Worm (Caenorhabditis elegans) whole organism, L1 larva: Measurements from ENCODE around the gene B0524.2.

ENCODE experiments used
- C04F5.9 ChIP-seq: sonication (generic microtip); optimal IDR thresholded peaks from 2 replicates; lab custom pipeline; 2016; ENCODE audit warnings: missing genetic modification characterization, missing compliant biosample characterization
- C16A3.4 ChIP-seq: fragments of 150-350 bp; optimal IDR thresholded peaks from 2 replicates; lab custom pipeline; 2014; ENCODE audit warnings: missing biosample characterization, missing genetic modification characterization
- C34B4.2 ChIP-seq: sonication (generic microtip); optimal IDR thresholded peaks from 2 replicates; lab custom pipeline; 2017; ENCODE audit warnings: mild to moderate bottlenecking, missing genetic modification characterization, missing compliant biosample characterization
- Y116A8C.19 ChIP-seq: sonication (generic microtip); optimal IDR thresholded peaks from 2 replicates; lab custom pipeline; 2016; ENCODE audit warnings: missing compliant biosample characterization, missing genetic modification characterization, borderline replicate concordance
- aly-2 ChIP-seq: fragments of 150-350 bp; optimal IDR thresholded peaks from 2 replicates; lab custom pipeline; 2014; ENCODE audit warnings: missing biosample characterization, missing genetic modification characterization
- ama-1 ChIP-seq: fragments of 150-350 bp; optimal IDR thresholded peaks from 2 replicates; lab custom pipeline; 2014
- ceh-63 ChIP-seq: fragments of 200-800 bp; sonication (Bioruptor generic); optimal IDR thresholded peaks from 2 replicates; lab custom pipeline; 2018; ENCODE audit warnings: mild to moderate bottlenecking, missing genetic modification characterization, missing compliant biosample characterization
- ceh-8 ChIP-seq: fragments of 200-800 bp; sonication (Bioruptor generic); optimal IDR thresholded peaks from 2 replicates; lab custom pipeline; 2018; ENCODE audit warnings: mild to moderate bottlenecking, missing genetic modification characterization, moderate library complexity, missing compliant biosample characterization
- ceh-82 ChIP-seq, 3 experiments: fragments of 150-350 bp in 1 of 3; sonication (generic microtip) in 2 of 3; optimal IDR thresholded peaks; 2 replicates each; lab custom pipeline; 2014 to 2017; ENCODE audit warnings: missing biosample characterization in 3 of 3, missing genetic modification characterization in 3 of 3
- ceh-90 ChIP-seq: sonication (generic microtip); optimal IDR thresholded peaks from 2 replicates; lab custom pipeline; 2016; ENCODE audit warnings: missing genetic modification characterization, missing compliant biosample characterization
- dsc-1 ChIP-seq: sonication (generic microtip); optimal IDR thresholded peaks from 2 replicates; lab custom pipeline; 2016; ENCODE audit warnings: mild to moderate bottlenecking, missing genetic modification characterization, missing compliant biosample characterization
- efl-3 ChIP-seq: fragments of 200-800 bp; sonication (Bioruptor generic); optimal IDR thresholded peaks from 2 replicates; lab custom pipeline; 2018; ENCODE audit warnings: mild to moderate bottlenecking, missing genetic modification characterization, missing compliant biosample characterization
- egl-27 ChIP-seq, 2 experiments: fragments of 150-350 bp in 1 of 2; sonication (generic microtip); optimal IDR thresholded peaks; 3 replicates each; lab custom pipeline; 2017 to 2018; ENCODE audit warnings: missing biosample characterization in 2 of 2, missing genetic modification characterization in 2 of 2, missing genetic modification reagents in 2 of 2
- elt-2 ChIP-seq: sonication (generic microtip); optimal IDR thresholded peaks from 2 replicates; lab custom pipeline; 2016; ENCODE audit warnings: missing genetic modification characterization, mild to moderate bottlenecking, inconsistent platforms, missing compliant biosample characterization, missing genetic modification reagents
- elt-3 ChIP-seq, 6 experiments: fragments of 150-350 bp in 1 of 6; sonication (generic microtip); optimal IDR thresholded peaks; 2 replicates each; lab custom pipeline; 2017 to 2018; ENCODE audit warnings: missing biosample characterization in 6 of 6, missing genetic modification characterization in 6 of 6, inconsistent platforms in 1 of 6
- fkh-8 ChIP-seq: sonication (generic microtip); optimal IDR thresholded peaks from 2 replicates; lab custom pipeline; 2016; ENCODE audit warnings: mild to moderate bottlenecking, missing genetic modification characterization, missing compliant biosample characterization
- fos-1 ChIP-seq: fragments of 150-350 bp; optimal IDR thresholded peaks from 2 replicates; lab custom pipeline; 2014; ENCODE audit warnings: missing biosample characterization, missing genetic modification characterization
- grh-1 ChIP-seq: fragments of 200-800 bp; sonication (Bioruptor generic); IDR thresholded peaks from 2 replicates; pipeline ENCODE4 v1.3.6; 2022; ENCODE audit warnings: missing genetic modification reagents, missing genetic modification characterization, missing compliant biosample characterization
- hlh-17 ChIP-seq: fragments of 200-800 bp; sonication (Bioruptor generic); optimal IDR thresholded peaks from 2 replicates; lab custom pipeline; 2018; ENCODE audit warnings: missing genetic modification characterization, mild to moderate bottlenecking, missing compliant biosample characterization, moderate library complexity, borderline replicate concordance
- hlh-4 ChIP-seq: sonication (generic microtip); optimal IDR thresholded peaks from 2 replicates; lab custom pipeline; 2016; ENCODE audit warnings: mild to moderate bottlenecking, missing genetic modification characterization, missing compliant biosample characterization
- isw-1 ChIP-seq: fragments of 200-800 bp; sonication (Bioruptor generic); IDR thresholded peaks from 2 replicates; pipeline ENCODE4 v1.3.6; 2022; ENCODE audit warnings: missing genetic modification characterization, missing compliant biosample characterization
- jun-1 ChIP-seq: fragments of 150-350 bp; optimal IDR thresholded peaks from 2 replicates; lab custom pipeline; 2014; ENCODE audit warnings: missing biosample characterization, missing genetic modification reagents, missing genetic modification characterization
- lin-13 ChIP-seq: fragments of 150-350 bp; optimal IDR thresholded peaks from 2 replicates; lab custom pipeline; 2014; ENCODE audit warnings: missing biosample characterization, missing genetic modification reagents, missing genetic modification characterization
- lin-14 ChIP-seq: fragments of 200-800 bp; sonication (Bioruptor generic); optimal IDR thresholded peaks from 2 replicates; lab custom pipeline; 2018; ENCODE audit warnings: mild to moderate bottlenecking, missing genetic modification characterization, moderate library complexity, missing compliant biosample characterization
- lin-35 ChIP-seq, 2 experiments: fragments of 150-350 bp; optimal IDR thresholded peaks; 2 replicates each; lab custom pipeline; 2014; ENCODE audit warnings: missing biosample characterization in 2 of 2, missing genetic modification characterization in 2 of 2, missing genetic modification reagents in 2 of 2
- lir-3 ChIP-seq: sonication (generic microtip); optimal IDR thresholded peaks from 2 replicates; lab custom pipeline; 2016; ENCODE audit warnings: mild to moderate bottlenecking, missing genetic modification characterization, moderate library complexity, missing compliant biosample characterization; ENCODE audit not compliant: poor library complexity
- lsy-2 ChIP-seq, 2 experiments: fragments of 150-350 bp; optimal IDR thresholded peaks; 2 replicates each; lab custom pipeline; 2014; ENCODE audit warnings: missing biosample characterization in 2 of 2, missing genetic modification characterization in 2 of 2
- mab-9 ChIP-seq: fragments of 200-800 bp; sonication (Bioruptor generic); IDR thresholded peaks from 2 replicates; pipeline ENCODE4 v1.3.6; 2022; ENCODE audit warnings: missing genetic modification reagents, missing genetic modification characterization, missing compliant biosample characterization
- mep-1 ChIP-seq: fragments of 150-350 bp; optimal IDR thresholded peaks from 2 replicates; lab custom pipeline; 2014; ENCODE audit warnings: missing biosample characterization, missing genetic modification characterization
- nhr-11 ChIP-seq: fragments of 150-350 bp; optimal IDR thresholded peaks from 2 replicates; lab custom pipeline; 2014; ENCODE audit warnings: missing biosample characterization, missing genetic modification characterization
- nhr-19 ChIP-seq: fragments of 200-800 bp; sonication (Bioruptor generic); conservative IDR thresholded peaks from 2 replicates; pipeline ENCODE4 v1.3.6; 2022; ENCODE audit warnings: missing genetic modification characterization, missing compliant biosample characterization
- nhr-76 ChIP-seq: sonication (generic microtip); optimal IDR thresholded peaks from 2 replicates; lab custom pipeline; 2017; ENCODE audit warnings: missing biosample characterization, missing genetic modification characterization
- nhr-77 ChIP-seq: fragments of 150-350 bp; optimal IDR thresholded peaks from 2 replicates; lab custom pipeline; 2014; ENCODE audit warnings: missing biosample characterization, missing genetic modification characterization
- nhr-84 ChIP-seq: sonication (generic microtip); optimal IDR thresholded peaks from 2 replicates; lab custom pipeline; 2017; ENCODE audit warnings: missing biosample characterization, missing genetic modification characterization
- nhr-85 ChIP-seq: sonication (generic microtip); peaks from one replicate; lab custom pipeline; 2016; ENCODE audit warnings: missing genetic modification characterization, inconsistent platforms, missing compliant biosample characterization
- nhr-90 ChIP-seq: sonication (generic microtip); optimal IDR thresholded peaks from 2 replicates; lab custom pipeline; 2016; ENCODE audit warnings: mild to moderate bottlenecking, missing genetic modification characterization, missing compliant biosample characterization; ENCODE audit not compliant: poor library complexity
- pag-3 ChIP-seq: sonication (generic microtip); optimal IDR thresholded peaks from 2 replicates; lab custom pipeline; 2017; ENCODE audit warnings: missing genetic modification characterization, mild to moderate bottlenecking, missing compliant biosample characterization, antibody characterized with exemption, borderline replicate concordance; ENCODE audit not compliant: insufficient read depth
- pqm-1 ChIP-seq: sonication (generic microtip); optimal IDR thresholded peaks from 3 replicates; lab custom pipeline; 2017; ENCODE audit warnings: missing biosample characterization, missing genetic modification characterization
- rnt-1 ChIP-seq: sonication (generic microtip); optimal IDR thresholded peaks from 2 replicates; lab custom pipeline; 2016; ENCODE audit warnings: mild to moderate bottlenecking, missing genetic modification characterization, moderate library complexity, missing compliant biosample characterization
- skn-1 ChIP-seq: fragments of 150-350 bp; optimal IDR thresholded peaks from 2 replicates; lab custom pipeline; 2014; ENCODE audit warnings: missing biosample characterization, missing genetic modification characterization
- snpc-4 ChIP-seq: fragments of 150-350 bp; optimal IDR thresholded peaks from 2 replicates; lab custom pipeline; 2014; ENCODE audit warnings: missing biosample characterization, missing genetic modification characterization
- snu-23 ChIP-seq: sonication (generic microtip); optimal IDR thresholded peaks from 2 replicates; lab custom pipeline; 2016; ENCODE audit warnings: missing genetic modification characterization, missing compliant biosample characterization
- sup-37 ChIP-seq: fragments of 200-800 bp; sonication (Bioruptor generic); optimal IDR thresholded peaks from 2 replicates; lab custom pipeline; 2018; ENCODE audit warnings: mild to moderate bottlenecking, missing genetic modification characterization, missing compliant biosample characterization
- unc-62 ChIP-seq: fragments of 150-350 bp; optimal IDR thresholded peaks from 2 replicates; lab custom pipeline; 2014; ENCODE audit warnings: missing biosample characterization, missing genetic modification reagents, missing genetic modification characterization
- unc-86 ChIP-seq: sonication (generic microtip); optimal IDR thresholded peaks from 2 replicates; lab custom pipeline; 2016; ENCODE audit warnings: missing genetic modification characterization, missing compliant biosample characterization
- unc-98 ChIP-seq: fragments of 200-800 bp; sonication (Bioruptor generic); IDR thresholded peaks from 2 replicates; pipeline ENCODE4 v1.3.6; 2022; ENCODE audit warnings: missing genetic modification characterization, missing compliant biosample characterization
- xbp-1 ChIP-seq: sonication (generic microtip); optimal IDR thresholded peaks from 2 replicates; lab custom pipeline; 2016; ENCODE audit warnings: missing genetic modification characterization, missing compliant biosample characterization
- zag-1 ChIP-seq: fragments of 150-350 bp; optimal IDR thresholded peaks from 2 replicates; lab custom pipeline; 2014; ENCODE audit warnings: missing biosample characterization, missing genetic modification characterization

Gene B0524.2

ce11 chrIII:1923419-1924318 is 29.8 kb downstream of the B0524.2 start (continued):
- TF ChIP-seq lin-14 (GFP tag; lab: Kevin White, UChicago) (peak; percentile 100), nhr-77 (tag; lab: Kevin White, UChicago) (peak; percentile 89), ceh-63 (GFP tag; lab: Kevin White, UChicago) (no peak), fkh-8 (tag; lab: Kevin White, UChicago) (peak; percentile 97), elt-3 (tag; optimal IDR thresholded peaks at IDR 0.05; lab: Kevin White, UChicago) (peak in 5 of 6 experiments; percentile 40 to 86 (median 76)), lir-3 (tag; lab: Kevin White, UChicago) (peak; percentile 59), nhr-76 (tag; lab: Kevin White, UChicago) (no peak), dsc-1 (tag; lab: Kevin White, UChicago) (peak; percentile 96), ceh-8 (GFP tag; lab: Kevin White, UChicago) (peak; percentile 99), ceh-82 (tag; optimal IDR thresholded peaks at IDR 0.05; lab: Kevin White, UChicago) (peak; percentile 56 to 83 (median 82)), C04F5.9 (tag; lab: Kevin White, UChicago) (peak; percentile 51), hlh-4 (tag; lab: Kevin White, UChicago) (no peak), ama-1 (no peak), pqm-1 (tag; lab: Kevin White, UChicago) (no peak), mep-1 (peak; percentile 60), lin-35 (GFP tag; optimal IDR thresholded peaks at IDR 0.05; lab: Kevin White, UChicago) (peak; percentile 49 to 82), snu-23 (GFP tag; lab: Kevin White, UChicago) (peak; percentile 93), hlh-17 (GFP tag; lab: Kevin White, UChicago) (no peak), unc-62 (GFP tag; lab: Kevin White, UChicago) (peak; percentile 82), efl-3 (peak; percentile 57), nhr-90 (tag; lab: Kevin White, UChicago) (peak; percentile 91), C34B4.2 (tag; lab: Kevin White, UChicago) (no peak), elt-2 (tag; lab: Kevin White, UChicago) (no peak), xbp-1 (peak; percentile 79), C16A3.4 (peak; percentile 74), zag-1 (tag; lab: Kevin White, UChicago) (peak; percentile 45), mab-9 (GFP tag; lab: Robert Waterston, UW) (peak; percentile 83), nhr-19 (GFP tag; lab: Robert Waterston, UW) (peak; percentile 96), unc-86 (tag; lab: Kevin White, UChicago) (peak; percentile 96), ceh-90 (tag; lab: Kevin White, UChicago) (no peak), fos-1 (peak; percentile 86), lin-13 (GFP tag; lab: Kevin White, UChicago) (peak; percentile 84), pag-3 (no peak)

DNA sequence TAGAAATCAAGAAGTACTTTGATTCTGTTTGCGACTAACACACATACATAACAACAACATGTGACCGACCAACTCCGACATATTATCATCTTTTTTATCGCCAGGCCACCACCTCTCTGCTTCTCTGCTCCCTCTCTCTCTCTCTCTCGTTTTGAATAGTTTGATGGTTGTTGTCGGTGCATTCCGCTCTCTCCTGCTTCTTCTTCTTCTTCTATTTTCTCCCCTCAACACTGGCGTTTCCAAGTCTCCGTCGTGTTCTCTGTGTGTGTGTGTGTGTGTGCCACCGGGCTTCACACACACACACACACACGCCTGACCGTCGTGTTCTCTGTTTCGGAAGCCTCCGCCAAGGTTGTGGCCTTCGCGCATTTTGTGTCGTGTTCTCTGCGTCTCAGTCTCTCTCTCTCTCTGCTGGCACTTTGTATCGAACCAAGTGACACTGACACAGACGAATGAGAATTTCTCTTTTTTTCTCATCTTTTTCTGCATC is 31.2 kb downstream of the B0524.2 start:
- TF ChIP-seq pqm-1 (tag; lab: Kevin White, UChicago) (peak; percentile 94), jun-1 (tag; lab: Kevin White, UChicago) (peak; percentile 97), fkh-8 (tag; lab: Kevin White, UChicago) (peak; percentile 96), lir-3 (tag; lab: Kevin White, UChicago) (peak; percentile 88), unc-98 (GFP tag; lab: Robert Waterston, UW) (peak; percentile 22; the same call in 1 of the 2 replicates), unc-86 (tag; lab: Kevin White, UChicago) (peak; percentile 99), sup-37 (GFP tag; lab: Kevin White, UChicago) (peak; percentile 85), nhr-90 (tag; lab: Kevin White, UChicago) (peak; percentile 97), aly-2 (tag; lab: Kevin White, UChicago) (peak; percentile 85), Y116A8C.19 (tag; lab: Kevin White, UChicago) (no peak), lin-35 (GFP tag; optimal IDR thresholded peaks at IDR 0.05; lab: Kevin White, UChicago) (peak; percentile 68 to 87), grh-1 (peak; percentile 93), nhr-85 (tag; lab: Kevin White, UChicago) (peak; percentile 100), nhr-11 (peak; percentile 95), nhr-77 (tag; lab: Kevin White, UChicago) (peak; percentile 92), rnt-1 (tag; lab: Kevin White, UChicago) (peak; percentile 94), isw-1 (GFP tag; lab: Robert Waterston, UW) (peak; percentile 79), nhr-84 (tag; lab: Kevin White, UChicago) (no peak), lsy-2 (tag; optimal IDR thresholded peaks at IDR 0.05; lab: Kevin White, UChicago) (peak; percentile 91 to 93), efl-3 (peak; percentile 86), egl-27 (tag; optimal IDR thresholded peaks at IDR 0.05; lab: Kevin White, UChicago) (peak; percentile 95 to 99), snpc-4 (tag; lab: Kevin White, UChicago) (peak; percentile 78), ceh-8 (GFP tag; lab: Kevin White, UChicago) (peak; percentile 66), skn-1 (tag; lab: Kevin White, UChicago) (peak; percentile 86)
